Worm (Caenorhabditis elegans) whole organism, L4/young adult: ENCODE results near the gene pho-7.

Experiments
- dao-5 ChIP-seq: sonication (generic microtip); optimal IDR thresholded peaks from 2 replicates; lab custom pipeline; 2016; ENCODE audit warnings: missing genotype, missing genetic modification characterization, moderate library complexity, missing compliant biosample characterization
- him-1 ChIP-seq: sonication (generic microtip); optimal IDR thresholded peaks from 2 replicates; lab custom pipeline; 2016; ENCODE audit warnings: missing genotype, missing genetic modification reagents, missing genetic modification characterization, missing compliant biosample characterization

DNA sequence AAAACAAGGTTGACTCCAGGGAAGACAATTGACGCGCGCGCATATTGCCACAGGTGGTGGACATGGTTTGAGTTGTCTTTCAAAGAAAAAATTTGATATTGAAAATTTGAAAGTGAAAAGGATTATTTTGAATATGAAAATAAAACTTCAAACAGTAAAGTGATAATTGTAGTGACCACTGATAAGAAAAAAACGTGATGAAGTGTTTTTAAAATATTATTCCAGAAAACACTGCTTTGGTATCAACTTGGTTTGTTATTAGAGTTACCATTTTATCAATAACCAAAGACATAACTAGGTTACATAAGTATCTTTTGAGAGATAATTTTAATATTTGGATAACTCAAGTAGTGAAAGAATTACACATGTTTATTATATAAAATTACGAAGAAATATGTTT lies 25.0 kb downstream of the pho-7 start:
- no peak for TF ChIP-seq him-1 (tag; lab: Kevin White, UChicago)
- TF ChIP-seq dao-5 (tag; lab: Kevin White, UChicago) = no peak
